Worm (Caenorhabditis elegans): Measurements from ENCODE around the gene ghi-1.

- no peak for TF ChIP-seq scrt-1 (GFP tag; IDR thresholded peaks at IDR 0.05)
- TF ChIP-seq ama-1 (optimal IDR thresholded peaks at IDR 0.05): no peak
- TF ChIP-seq hmg-4 (GFP tag; optimal IDR thresholded peaks at IDR 0.05): no peak
- TF ChIP-seq B0310.2 (tag; optimal IDR thresholded peaks at IDR 0.05): no peak
- no peak for TF ChIP-seq F13C5.2 (tag; optimal IDR thresholded peaks at IDR 0.05)
Observed at ce11 chrII:11646874-11647273, 327 bp downstream of the ghi-1 start.

Data from whole organism, early embryonic.